Worm (Caenorhabditis elegans): Measurements from ENCODE around the gene clec-31.

Gene clec-31

DNA sequence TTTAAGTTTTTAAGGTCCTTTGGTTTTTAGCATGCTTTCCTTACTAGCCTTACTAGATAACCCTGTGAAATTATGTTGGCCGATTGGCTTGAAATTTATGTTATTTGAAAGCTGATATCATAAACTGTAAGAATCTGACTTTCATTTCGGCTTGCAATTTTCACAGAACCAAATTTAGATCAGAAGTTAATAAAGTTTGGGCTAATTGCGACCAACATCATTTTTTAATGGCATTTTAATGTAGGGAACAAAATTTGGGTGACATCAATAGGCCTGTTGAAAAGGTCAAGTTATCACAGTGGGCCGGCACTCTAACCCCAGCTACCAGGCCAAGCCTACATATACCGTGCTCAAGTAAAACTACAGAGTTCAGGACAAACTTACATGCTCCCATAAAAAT is 26.6 kb downstream of the clec-31 start:
- TF ChIP-seq ceh-18 (tag; optimal IDR thresholded peaks at IDR 0.05), result no peak
- TF ChIP-seq nhr-232 (tag; optimal IDR thresholded peaks at IDR 0.05), result no peak
- TF ChIP-seq ztf-16 (tag; optimal IDR thresholded peaks at IDR 0.05), result no peak
- TF ChIP-seq pha-2 (tag; optimal IDR thresholded peaks at IDR 0.05), result no peak
- no peak for TF ChIP-seq ceh-2 (tag; optimal IDR thresholded peaks at IDR 0.05)
- no peak for TF ChIP-seq mec-3 (tag; optimal IDR thresholded peaks at IDR 0.05; ENCODE audit: borderline replicate concordance)
- TF ChIP-seq unc-3 (GFP tag; conservative IDR thresholded peaks at IDR 0.05), result no peak
- no peak for TF ChIP-seq unc-3 (tag; optimal IDR thresholded peaks at IDR 0.05)
- no peak for TF ChIP-seq npax-4 (tag; optimal IDR thresholded peaks at IDR 0.05)
- no peak for TF ChIP-seq eyg-1 (tag; optimal IDR thresholded peaks at IDR 0.05)
- TF ChIP-seq sdc-2 (tag; optimal IDR thresholded peaks at IDR 0.05), result no peak
- TF ChIP-seq ceh-45 (GFP tag; IDR thresholded peaks at IDR 0.05), result no peak
- no peak for TF ChIP-seq ceh-19 (GFP tag; optimal IDR thresholded peaks at IDR 0.05)
- TF ChIP-seq hlh-15 (tag; optimal IDR thresholded peaks at IDR 0.05), result no peak
- TF ChIP-seq hlh-13 (GFP tag; optimal IDR thresholded peaks at IDR 0.05), result no peak
- TF ChIP-seq unc-86 (tag; optimal IDR thresholded peaks at IDR 0.05), result no peak
- no peak for TF ChIP-seq pax-1 (tag; optimal IDR thresholded peaks at IDR 0.05)

DNA sequence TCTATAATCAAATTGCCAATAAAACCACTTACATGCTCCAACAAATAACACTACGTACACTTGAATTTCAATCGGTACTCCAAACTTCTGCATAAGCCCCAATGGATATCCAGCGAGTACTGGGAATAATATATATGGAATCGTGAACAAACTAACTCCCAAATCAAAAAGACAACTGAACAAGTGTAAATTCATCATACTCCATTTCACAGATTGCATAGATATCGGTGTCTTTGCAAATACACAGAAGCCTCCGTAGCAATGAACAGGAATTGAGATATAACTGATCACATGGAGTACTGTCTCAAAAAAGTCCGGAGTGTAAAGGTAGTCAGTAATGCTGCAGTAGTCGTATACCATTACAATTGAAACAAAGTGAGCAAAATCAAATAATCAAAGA is 28.5 kb downstream of the clec-31 start, which contains the start of gene srh-214:
Gene srh-214 (minus strand): TSS at position 360 of the 400 bp plus-strand sequence.
- no peak for TF ChIP-seq ahr-1 (tag; optimal IDR thresholded peaks at IDR 0.05)

DNA sequence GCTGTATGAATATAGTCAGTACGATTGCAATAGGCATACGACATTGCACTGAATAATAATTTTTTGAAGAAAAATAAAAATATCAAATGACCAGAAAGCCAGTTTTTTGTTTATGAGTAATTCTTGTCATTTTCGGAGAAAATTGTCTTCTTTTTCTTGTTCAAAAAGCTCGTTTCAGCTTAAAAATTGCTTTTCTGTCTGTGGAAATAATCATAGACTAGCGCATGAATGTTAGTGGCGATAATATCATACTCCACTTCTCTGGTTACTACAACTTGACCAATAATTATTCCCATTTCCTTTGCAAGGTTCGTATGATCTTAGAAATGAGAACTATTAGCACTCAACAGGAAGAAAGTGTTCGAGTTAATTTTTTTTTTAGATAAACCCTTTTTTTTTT is 30.4 kb downstream of the clec-31 start, which contains the start of gene srh-216:
Gene srh-216 (minus strand): TSS at position 101 of the 400 bp plus-strand sequence.
- TF ChIP-seq T23F11.4 (GFP tag; optimal IDR thresholded peaks at IDR 0.05), result no peak
- TF ChIP-seq ttx-3 (tag; optimal IDR thresholded peaks at IDR 0.05), result no peak
- no peak for TF ChIP-seq pqm-1 (tag; optimal IDR thresholded peaks at IDR 0.05)

DNA sequence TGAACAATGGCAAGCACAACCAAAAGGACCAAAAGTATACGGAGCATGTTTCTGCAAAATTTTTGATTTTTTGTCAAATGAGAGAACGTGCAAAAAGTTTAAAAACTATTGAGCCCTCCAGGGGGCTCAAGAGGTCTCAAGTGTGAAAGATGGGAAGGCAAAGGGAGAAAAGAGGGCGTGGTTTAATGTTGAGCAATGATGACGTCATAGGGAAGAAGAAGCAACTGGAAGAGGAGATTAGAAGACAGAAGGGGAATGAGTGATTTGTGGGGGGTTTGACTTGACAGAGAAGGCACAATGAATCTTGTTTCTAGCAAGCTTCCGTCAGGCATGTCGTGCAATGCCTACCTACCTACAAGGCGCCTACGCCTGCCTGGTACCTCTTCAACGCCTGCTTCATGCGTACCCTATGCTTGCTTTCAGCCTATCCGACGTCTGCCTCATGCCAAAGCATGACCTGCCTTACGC is 36.6 kb downstream of the clec-31 start, which contains the start of gene T20B3.14:
Gene T20B3.14 (minus strand): TSS at position 51 of the 468 bp plus-strand sequence.
- TF ChIP-seq ceh-14 (tag; optimal IDR thresholded peaks at IDR 0.05), result no peak
- TF ChIP-seq tbx-2 (tag; optimal IDR thresholded peaks at IDR 0.05), result no peak
- no peak for TF ChIP-seq gmeb-2 (tag; optimal IDR thresholded peaks at IDR 0.05)
- no peak for TF ChIP-seq tbx-7 (tag; optimal IDR thresholded peaks at IDR 0.05)
- no peak for TF ChIP-seq pha-2 (tag; optimal IDR thresholded peaks at IDR 0.05)
- TF ChIP-seq ceh-19 (GFP tag; optimal IDR thresholded peaks at IDR 0.05), result no peak
- TF ChIP-seq pros-1 (tag; optimal IDR thresholded peaks at IDR 0.05), result no peak
- no peak for TF ChIP-seq pag-3 (tag; optimal IDR thresholded peaks at IDR 0.05; ENCODE audit: borderline replicate concordance)
- TF ChIP-seq Y22D7AL.16 (tag; optimal IDR thresholded peaks at IDR 0.05), result no peak
- TF ChIP-seq mec-3 (tag; optimal IDR thresholded peaks at IDR 0.05; ENCODE audit: borderline replicate concordance), result no peak
- no peak for TF ChIP-seq eyg-1 (tag; optimal IDR thresholded peaks at IDR 0.05)
- TF ChIP-seq pat-9 (tag; optimal IDR thresholded peaks at IDR 0.05), result no peak
- no peak for TF ChIP-seq C38D4.7 (GFP tag; optimal IDR thresholded peaks at IDR 0.05)
- TF ChIP-seq nhr-11 (tag; optimal IDR thresholded peaks at IDR 0.05), result no peak
- no peak for TF ChIP-seq lin-11 (tag; optimal IDR thresholded peaks at IDR 0.05)
- TF ChIP-seq nfya-1 (tag; optimal IDR thresholded peaks at IDR 0.05), result no peak
- no peak for TF ChIP-seq unc-3 (GFP tag; conservative IDR thresholded peaks at IDR 0.05)
- no peak for TF ChIP-seq unc-3 (tag; optimal IDR thresholded peaks at IDR 0.05)
- TF ChIP-seq unc-86 (tag; optimal IDR thresholded peaks at IDR 0.05), result no peak
- TF ChIP-seq sox-4 (tag; optimal IDR thresholded peaks at IDR 0.05), result no peak

DNA sequence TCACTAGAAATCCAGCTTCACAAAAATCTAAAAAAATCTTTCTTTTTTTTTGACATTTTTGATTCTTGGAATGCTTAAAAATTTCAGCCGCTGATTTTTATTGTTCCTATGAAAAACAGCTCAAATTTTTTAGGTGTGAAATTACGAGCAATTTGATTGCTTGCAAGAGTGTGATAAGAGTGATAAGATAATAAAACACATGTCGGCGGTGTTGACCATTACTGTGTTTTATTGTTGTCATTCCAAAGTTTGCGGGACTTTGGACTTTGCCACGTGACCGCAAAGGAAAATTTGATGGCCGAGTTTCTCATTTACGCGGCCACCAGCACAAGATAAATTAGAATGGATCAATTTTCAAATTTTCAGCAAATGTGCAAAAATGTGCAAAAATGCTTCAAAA is 41.2 kb downstream of the clec-31 start:
- TF ChIP-seq hlh-30 (tag; optimal IDR thresholded peaks at IDR 0.05; ENCODE audit: insufficient read depth) (peak; percentile 6), elt-2 (tag; optimal IDR thresholded peaks at IDR 0.05) (peak; percentile 88), unc-86 (tag; optimal IDR thresholded peaks at IDR 0.05) (no peak)
